Worm (Caenorhabditis elegans) whole organism, midembryonic: ENCODE data around the gene mbl-1.

ENCODE experiments used
- flt-1 ChIP-seq: fragments of 200-800 bp; sonication (Bioruptor generic); IDR thresholded peaks from 2 replicates; pipeline ENCODE4 v1.3.6; 2022; ENCODE audit warnings: missing genetic modification characterization, missing compliant biosample characterization
- klf-2 ChIP-seq: fragments of 200-800 bp; sonication (Bioruptor generic); conservative IDR thresholded peaks from 2 replicates; pipeline ENCODE4 v1.3.6; 2022; ENCODE audit warnings: missing genetic modification reagents, missing genetic modification characterization, missing compliant biosample characterization
- med-1 ChIP-seq: sonication (generic microtip); optimal IDR thresholded peaks from 2 replicates; lab custom pipeline; 2017; ENCODE audit warnings: missing genetic modification characterization, mild to moderate bottlenecking, missing compliant biosample characterization, antibody characterized with exemption, missing genetic modification reagents; ENCODE audit not compliant: insufficient read depth
- ztf-29 ChIP-seq: fragments of 200-800 bp; sonication (Bioruptor generic); IDR thresholded peaks from 2 replicates; pipeline ENCODE4 v1.3.6; 2022; ENCODE audit warnings: missing genetic modification reagents, missing genetic modification characterization, missing compliant biosample characterization

ce11 chrX:17019098-17019497 is 40.7 kb downstream of the mbl-1 start:
- TF ChIP-seq klf-2 (GFP tag; lab: Robert Waterston, UW), result no peak
- TF ChIP-seq med-1 (GFP tag; lab: Kevin White, UChicago), result no peak
- no peak for TF ChIP-seq ztf-29 (GFP tag; lab: Robert Waterston, UW)
- TF ChIP-seq flt-1 (GFP tag; lab: Robert Waterston, UW), result no peak
